Worm (Caenorhabditis elegans): ENCODE measurements around the gene B0507.8.
"Not testable (repeated sequence)": the region's sequence is repeated elsewhere in the genome, so short reads cannot be mapped to it uniquely, and the experiment has no call there.

The B0507.8 gene

DNA sequence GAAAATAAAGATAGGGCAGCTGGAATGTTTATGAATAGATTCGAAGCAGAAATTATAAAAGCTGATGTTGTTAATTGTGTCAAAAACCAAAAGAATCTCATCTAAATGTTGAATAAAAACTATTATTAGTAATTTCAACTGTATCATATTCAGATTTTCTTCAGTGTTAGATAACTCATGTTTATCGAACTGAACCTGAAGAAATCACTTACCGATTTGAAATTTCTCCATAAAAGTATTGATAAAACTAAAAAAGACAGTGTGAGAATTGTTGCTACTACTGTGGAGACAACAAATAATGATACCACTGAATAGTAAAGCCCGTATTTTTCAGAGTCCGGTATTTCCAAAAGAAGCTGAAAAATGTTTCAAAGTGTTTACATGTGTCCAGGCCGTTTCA, 40.6 kb downstream of the B0507.8 start, which contains the start of gene ZC196.8:
Gene ZC196.8, minus strand, starts transcription at position 101 of the 400 bp plus-strand sequence.
- TF ChIP-seq pat-9 (tag; optimal IDR thresholded peaks at IDR 0.05); tbx-2 (tag; optimal IDR thresholded peaks at IDR 0.05); ceh-19 (GFP tag; optimal IDR thresholded peaks at IDR 0.05): not testable (repeated sequence)

DNA sequence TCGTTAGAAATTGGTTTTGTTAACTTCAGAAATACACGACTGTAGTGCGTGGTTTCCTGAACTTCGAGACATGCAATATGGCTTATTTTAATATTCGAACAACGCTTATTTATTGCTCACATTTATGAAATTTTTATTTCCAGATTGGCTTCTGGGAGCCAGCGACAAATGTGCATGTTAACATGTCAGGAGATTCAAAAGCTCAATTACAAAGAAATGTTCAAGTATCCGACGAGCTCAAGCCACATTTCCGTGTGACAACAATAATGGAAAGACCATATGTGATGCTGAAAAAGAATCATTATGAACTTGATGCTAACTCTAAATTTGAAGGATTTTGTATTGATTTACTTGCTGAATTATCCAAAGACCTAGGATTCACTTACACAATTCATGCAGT, 44.4 kb downstream of the B0507.8 start:
- no peak for TF ChIP-seq ceh-48 (tag; optimal IDR thresholded peaks at IDR 0.05)
- TF ChIP-seq ttx-3 (tag; optimal IDR thresholded peaks at IDR 0.05), result no peak
- TF ChIP-seq nfya-1 (tag; optimal IDR thresholded peaks at IDR 0.05), result no peak
- no peak for TF ChIP-seq ama-1 (optimal IDR thresholded peaks at IDR 0.05)
- TF ChIP-seq unc-42 (tag; optimal IDR thresholded peaks at IDR 0.05), result no peak
- no peak for TF ChIP-seq odd-2 (tag; optimal IDR thresholded peaks at IDR 0.05)
- TF ChIP-seq nhr-11 (tag; optimal IDR thresholded peaks at IDR 0.05), result no peak
- TF ChIP-seq syd-9 (tag; optimal IDR thresholded peaks at IDR 0.05), result no peak
- no peak for TF ChIP-seq pros-1 (tag; optimal IDR thresholded peaks at IDR 0.05)
- no peak for TF ChIP-seq npax-4 (tag; optimal IDR thresholded peaks at IDR 0.05)
- TF ChIP-seq unc-86 (tag; optimal IDR thresholded peaks at IDR 0.05), result no peak
- no peak for TF ChIP-seq ceh-30 (tag; optimal IDR thresholded peaks at IDR 0.05)
- no peak for TF ChIP-seq ceh-6 (GFP tag; optimal IDR thresholded peaks at IDR 0.05)
- no peak for TF ChIP-seq elt-2 (tag; optimal IDR thresholded peaks at IDR 0.05)
- TF ChIP-seq ceh-24 (tag; optimal IDR thresholded peaks at IDR 0.05), result no peak
- TF ChIP-seq fkh-10 (GFP tag; optimal IDR thresholded peaks at IDR 0.05), result no peak
- no peak for TF ChIP-seq unc-55 (GFP tag; optimal IDR thresholded peaks at IDR 0.05)
- no peak for TF ChIP-seq fax-1 (tag; optimal IDR thresholded peaks at IDR 0.05)
- TF ChIP-seq hlh-30 (tag; optimal IDR thresholded peaks at IDR 0.05; ENCODE audit: insufficient read depth), result no peak

DNA sequence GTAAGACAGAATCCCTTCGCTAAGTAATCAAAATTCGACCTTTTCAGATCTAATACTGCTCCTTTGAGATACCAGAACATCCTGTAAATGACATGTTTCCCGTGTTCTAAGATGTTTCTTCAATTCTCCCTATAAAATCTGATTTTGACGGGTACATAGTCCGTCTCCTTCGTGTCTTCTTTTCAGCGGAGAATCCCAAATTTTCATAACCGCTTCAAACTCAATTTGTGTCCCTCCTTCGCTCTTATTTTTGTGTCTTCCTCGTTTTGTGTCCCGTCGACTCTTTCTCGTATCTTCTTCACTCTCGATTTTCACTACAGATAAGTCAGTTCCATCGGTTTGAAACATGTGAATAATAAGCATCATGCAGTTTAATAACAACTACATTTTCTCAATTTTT, 46.6 kb downstream of the B0507.8 start, which contains the start of gene glr-5:
Gene glr-5, plus strand, starts transcription at position 321 of the 400 bp plus-strand sequence.
- TF ChIP-seq nfya-1 (tag; optimal IDR thresholded peaks at IDR 0.05) (no peak), ets-4 (tag; optimal IDR thresholded peaks at IDR 0.05) (no peak), C08G9.2 (tag; optimal IDR thresholded peaks at IDR 0.05) (no peak), tbx-7 (tag; optimal IDR thresholded peaks at IDR 0.05) (no peak), elt-4 (tag; optimal IDR thresholded peaks at IDR 0.05) (no peak), ahr-1 (tag; optimal IDR thresholded peaks at IDR 0.05) (no peak), ceh-14 (tag; optimal IDR thresholded peaks at IDR 0.05) (no peak), unc-42 (tag; optimal IDR thresholded peaks at IDR 0.05) (peak; percentile 91)

DNA sequence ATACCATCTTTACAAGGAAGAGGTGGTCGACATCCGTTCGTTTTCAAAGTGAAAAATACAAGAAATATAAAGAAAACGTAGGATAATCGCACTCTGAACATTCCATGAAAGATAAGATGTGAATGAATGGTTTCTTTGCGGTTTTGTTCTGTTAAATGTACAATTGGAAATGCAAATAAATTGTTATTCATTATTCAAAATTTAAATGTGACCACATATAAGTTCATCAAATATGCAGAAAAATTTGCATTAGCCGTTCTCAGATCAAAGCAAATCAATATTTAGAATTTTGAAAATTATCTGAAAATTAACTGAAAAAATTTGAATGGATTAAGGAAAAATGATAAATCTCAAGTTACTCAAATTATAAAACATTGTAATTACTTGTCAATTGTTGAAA, 50.9 kb downstream of the B0507.8 start, which contains the start of gene ZC178.2:
Gene ZC178.2, minus strand, starts transcription at position 101 of the 400 bp plus-strand sequence.
- TF ChIP-seq mec-3 (tag; optimal IDR thresholded peaks at IDR 0.05; ENCODE audit: borderline replicate concordance), result no peak
- TF ChIP-seq ama-1 (optimal IDR thresholded peaks at IDR 0.05), result no peak
- no peak for TF ChIP-seq odd-2 (tag; optimal IDR thresholded peaks at IDR 0.05)
- no peak for TF ChIP-seq gmeb-2 (tag; optimal IDR thresholded peaks at IDR 0.05)
- TF ChIP-seq ceh-48 (tag; optimal IDR thresholded peaks at IDR 0.05), result no peak
- no peak for TF ChIP-seq pha-2 (tag; optimal IDR thresholded peaks at IDR 0.05)
- TF ChIP-seq ets-4 (tag; optimal IDR thresholded peaks at IDR 0.05), result no peak
- no peak for TF ChIP-seq sdc-2 (tag; optimal IDR thresholded peaks at IDR 0.05)
- TF ChIP-seq hlh-15 (tag; optimal IDR thresholded peaks at IDR 0.05), result no peak
- no peak for TF ChIP-seq lin-11 (tag; optimal IDR thresholded peaks at IDR 0.05)
- TF ChIP-seq T23F11.4 (GFP tag; optimal IDR thresholded peaks at IDR 0.05), result no peak
- TF ChIP-seq ceh-24 (tag; optimal IDR thresholded peaks at IDR 0.05), result no peak
- TF ChIP-seq sox-4 (tag; optimal IDR thresholded peaks at IDR 0.05), result no peak
- no peak for TF ChIP-seq ref-2 (tag; optimal IDR thresholded peaks at IDR 0.05)
- TF ChIP-seq eyg-1 (tag; optimal IDR thresholded peaks at IDR 0.05), result no peak
- no peak for TF ChIP-seq tbx-7 (tag; optimal IDR thresholded peaks at IDR 0.05)
- TF ChIP-seq Y22D7AL.16 (tag; optimal IDR thresholded peaks at IDR 0.05), result no peak
- TF ChIP-seq unc-55 (GFP tag; optimal IDR thresholded peaks at IDR 0.05), result no peak
- TF ChIP-seq pros-1 (tag; optimal IDR thresholded peaks at IDR 0.05), result no peak
- TF ChIP-seq unc-86 (tag; optimal IDR thresholded peaks at IDR 0.05), result no peak
